Worm (Caenorhabditis elegans) whole organism, L4/young adult: Measurements from ENCODE around the gene tram-1.

Experiments used
- dao-5 ChIP-seq: sonication (generic microtip); optimal IDR thresholded peaks from 2 replicates; lab custom pipeline; 2016; ENCODE audit warnings: missing genotype, missing genetic modification characterization, moderate library complexity, missing compliant biosample characterization
- him-1 ChIP-seq: sonication (generic microtip); optimal IDR thresholded peaks from 2 replicates; lab custom pipeline; 2016; ENCODE audit warnings: missing genotype, missing genetic modification reagents, missing genetic modification characterization, missing compliant biosample characterization

DNA sequence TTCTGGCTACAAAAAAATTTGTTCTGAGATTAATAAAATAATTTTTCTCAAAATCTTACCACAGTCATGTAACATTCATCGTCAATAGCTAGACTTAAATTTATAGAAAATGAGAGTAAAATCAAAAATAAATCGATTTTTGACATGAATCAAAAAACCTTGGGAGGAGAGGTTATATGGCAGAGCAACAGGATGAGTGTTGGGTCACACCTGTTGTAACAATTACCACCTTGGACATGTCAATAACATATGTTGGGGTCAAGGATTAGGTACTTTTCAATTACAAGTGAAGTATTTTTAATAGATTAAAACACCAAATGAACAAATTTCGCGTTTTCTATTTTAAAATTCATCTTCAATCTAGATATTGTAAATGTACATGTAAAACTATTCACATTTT lies 20.6 kb upstream of the tram-1 start, which contains the start of gene lipl-7:
- no peak for TF ChIP-seq dao-5
- no peak for TF ChIP-seq him-1
